Fruit fly (Drosophila melanogaster) whole organism, embryonic: ENCODE results near the gene CG42710.

Source experiments
- Abd-B ChIP-seq: fragments of 200-800 bp; sonication (Bioruptor generic); optimal IDR thresholded peaks from 2 replicates; lab custom pipeline; 2018; ENCODE audit warnings: missing biosample characterization, mild to moderate bottlenecking, missing genetic modification characterization, moderate library complexity
- Asciz ChIP-seq: fragments of 200-800 bp; sonication (Bioruptor generic); optimal IDR thresholded peaks from 2 replicates; lab custom pipeline; 2017; ENCODE audit warnings: missing biosample characterization, mild to moderate bottlenecking, missing genetic modification characterization, missing genetic modification reagents
- B-H1 ChIP-seq: fragments of 200-800 bp; sonication (Bioruptor generic); IDR thresholded peaks from 3 replicates; pipeline ENCODE4 v1.3.6; 2022; ENCODE audit warnings: missing biosample characterization, missing genetic modification characterization
- CG10147 ChIP-seq: fragments of 200-800 bp; sonication (Bioruptor generic); optimal IDR thresholded peaks from 2 replicates; lab custom pipeline; 2019; ENCODE audit warnings: missing biosample characterization, mild to moderate bottlenecking, missing genetic modification characterization, moderate library complexity
- CG1024 ChIP-seq: fragments of 200-800 bp; sonication (Bioruptor generic); IDR thresholded peaks from 2 replicates; pipeline ENCODE4 v1.3.6; 2022; ENCODE audit warnings: missing biosample characterization, missing genetic modification characterization
- CG10267 ChIP-seq: fragments of 200-800 bp; sonication (Bioruptor generic); optimal IDR thresholded peaks from 2 replicates; lab custom pipeline; 2018; ENCODE audit warnings: missing biosample characterization, mild to moderate bottlenecking, missing genetic modification characterization, moderate library complexity
- CG10366 ChIP-seq: fragments of 200-800 bp; sonication (Bioruptor generic); IDR thresholded peaks from 2 replicates; pipeline ENCODE4 v1.3.6; 2022; ENCODE audit warnings: missing biosample characterization, missing genetic modification characterization
- CG11093 ChIP-seq: fragments of 200-800 bp; sonication (Bioruptor generic); IDR thresholded peaks from 3 replicates; pipeline ENCODE4 v1.3.6; 2022; ENCODE audit warnings: missing biosample characterization, missing genetic modification characterization
- CG11723 ChIP-seq: fragments of 200-800 bp; sonication (Bioruptor generic); optimal IDR thresholded peaks from 2 replicates; lab custom pipeline; 2017; ENCODE audit warnings: missing biosample characterization, mild to moderate bottlenecking, missing genetic modification characterization
- CG12219 ChIP-seq: fragments of 200-800 bp; sonication (Bioruptor generic); optimal IDR thresholded peaks from 3 replicates; lab custom pipeline; 2018; ENCODE audit warnings: missing biosample characterization, mild to moderate bottlenecking, missing genetic modification characterization
- CG13894 ChIP-seq: fragments of 200-800 bp; sonication (Bioruptor generic); optimal IDR thresholded peaks from 3 replicates; lab custom pipeline; 2018; ENCODE audit warnings: missing biosample characterization, mild to moderate bottlenecking, missing genetic modification characterization, moderate library complexity
- CG14014 ChIP-seq: fragments of 200-800 bp; sonication (Bioruptor generic); IDR thresholded peaks from 2 replicates; pipeline ENCODE4 v1.3.6; 2022; ENCODE audit warnings: missing biosample characterization, missing genetic modification characterization
- CG14441 ChIP-seq: fragments of 200-800 bp; sonication (Bioruptor generic); IDR thresholded peaks from 2 replicates; pipeline ENCODE4 v1.3.6; 2022; ENCODE audit warnings: missing biosample characterization, missing genetic modification characterization
- CG14667 ChIP-seq: fragments of 200-800 bp; sonication (Bioruptor generic); IDR thresholded peaks from 2 replicates; pipeline ENCODE4 v1.3.6; 2022; ENCODE audit warnings: missing biosample characterization, missing genetic modification characterization
- CG15696 ChIP-seq: fragments of 200-800 bp; sonication (Bioruptor generic); optimal IDR thresholded peaks from 2 replicates; lab custom pipeline; 2019; ENCODE audit warnings: missing biosample characterization, mild to moderate bottlenecking, missing genetic modification characterization, moderate library complexity
- CG17802 ChIP-seq: fragments of 200-800 bp; sonication (Bioruptor generic); optimal IDR thresholded peaks from 2 replicates; lab custom pipeline; 2018; ENCODE audit warnings: missing biosample characterization, mild to moderate bottlenecking, missing genetic modification characterization, moderate library complexity
- CG2202 ChIP-seq: fragments of 200-800 bp; sonication (Bioruptor generic); optimal IDR thresholded peaks from 2 replicates; lab custom pipeline; 2018; ENCODE audit warnings: missing biosample characterization, mild to moderate bottlenecking, missing genetic modification characterization
- CG34224 ChIP-seq: fragments of 200-800 bp; sonication (Bioruptor generic); IDR thresholded peaks from 3 replicates; pipeline ENCODE4 v1.3.6; 2022; ENCODE audit warnings: missing biosample characterization, missing genetic modification characterization; ENCODE audit not compliant: partially characterized antibody
- CG3726 ChIP-seq: fragments of 200-800 bp; sonication (Bioruptor generic); IDR thresholded peaks from 3 replicates; pipeline ENCODE4, ENCODE4 v1.3.6; 2022; ENCODE audit warnings: missing biosample characterization, missing genetic modification characterization
- CG6765 ChIP-seq: fragments of 200-800 bp; sonication (Bioruptor generic); optimal IDR thresholded peaks from 3 replicates; lab custom pipeline; 2017; ENCODE audit warnings: missing biosample characterization, mild to moderate bottlenecking, missing genetic modification characterization
- CG7963 ChIP-seq: fragments of 200-800 bp; sonication (Bioruptor generic); IDR thresholded peaks from 3 replicates; pipeline ENCODE4 v1.3.6; 2022; ENCODE audit warnings: missing biosample characterization, missing genetic modification characterization; ENCODE audit not compliant: partially characterized antibody
- CG8089 ChIP-seq: fragments of 200-800 bp; sonication (Bioruptor generic); optimal IDR thresholded peaks from 3 replicates; lab custom pipeline; 2016; ENCODE audit warnings: missing biosample characterization, missing genetic modification characterization
- CG8281 ChIP-seq: fragments of 200-800 bp; sonication (Bioruptor generic); optimal IDR thresholded peaks from 2 replicates; lab custom pipeline; 2018; ENCODE audit warnings: missing biosample characterization, mild to moderate bottlenecking, missing genetic modification characterization, moderate library complexity
- Dbx ChIP-seq: fragments of 200-800 bp; sonication (Bioruptor generic); IDR thresholded peaks from 3 replicates; pipeline ENCODE4 v1.3.6; 2022; ENCODE audit warnings: missing biosample characterization, missing genetic modification characterization
- Kr ChIP-seq: fragments of 200-800 bp; sonication (Bioruptor generic); optimal IDR thresholded peaks from 2 replicates; lab custom pipeline; 2017; ENCODE audit warnings: missing biosample characterization, mild to moderate bottlenecking, missing genetic modification characterization
- MTF-1 ChIP-seq: fragments of 200-800 bp; sonication (Bioruptor generic); optimal IDR thresholded peaks from 2 replicates; lab custom pipeline; 2018; ENCODE audit warnings: missing biosample characterization, mild to moderate bottlenecking, missing genetic modification characterization, borderline replicate concordance
- Mad ChIP-seq: fragments of 200-800 bp; sonication (Bioruptor generic); optimal IDR thresholded peaks from 2 replicates; lab custom pipeline; 2016; ENCODE audit warnings: missing biosample characterization, missing genetic modification characterization
- Nf-YB ChIP-seq: fragments of 200-800 bp; sonication (Bioruptor generic); optimal IDR thresholded peaks from 3 replicates; lab custom pipeline; 2019; ENCODE audit warnings: missing biosample characterization, mild to moderate bottlenecking, missing genetic modification characterization, moderate library complexity
- NfI ChIP-seq: fragments of 200-800 bp; sonication (Bioruptor generic); optimal IDR thresholded peaks from 3 replicates; lab custom pipeline; 2018; ENCODE audit warnings: missing biosample characterization, mild to moderate bottlenecking, missing genetic modification characterization, moderate library complexity
- br ChIP-seq: fragments of >200 bp; optimal IDR thresholded peaks from 2 replicates; lab custom pipeline; 2017
- cato ChIP-seq: fragments of 200-800 bp; sonication (Bioruptor generic); optimal IDR thresholded peaks from 2 replicates; lab custom pipeline; 2016; ENCODE audit warnings: missing biosample characterization, missing genetic modification characterization, borderline replicate concordance
- chn ChIP-seq: fragments of 200-800 bp; sonication (Bioruptor generic); optimal IDR thresholded peaks from 2 replicates; lab custom pipeline; 2016; ENCODE audit warnings: missing biosample characterization, missing genetic modification characterization
- gem ChIP-seq: fragments of 200-800 bp; sonication (Bioruptor generic); optimal IDR thresholded peaks from 2 replicates; lab custom pipeline; 2019; ENCODE audit warnings: missing biosample characterization, mild to moderate bottlenecking, missing genetic modification characterization, moderate library complexity
- gfzf ChIP-seq: fragments of 200-800 bp; sonication (Bioruptor generic); optimal IDR thresholded peaks from 2 replicates; lab custom pipeline; 2016; ENCODE audit warnings: missing biosample characterization, mild to moderate bottlenecking, missing genetic modification characterization, moderate library complexity
- ind ChIP-seq: fragments of 200-800 bp; sonication (Bioruptor generic); optimal IDR thresholded peaks from 3 replicates; lab custom pipeline; 2016; ENCODE audit warnings: missing biosample characterization, missing genetic modification characterization
- jigr1 ChIP-seq: fragments of 200-800 bp; sonication (Bioruptor generic); IDR thresholded peaks from 3 replicates; pipeline ENCODE4 v1.3.6; 2022; ENCODE audit warnings: missing biosample characterization, missing genetic modification characterization
- kay ChIP-seq: fragments of 200-800 bp; sonication (Bioruptor generic); optimal IDR thresholded peaks from 2 replicates; lab custom pipeline; 2016; ENCODE audit warnings: missing biosample characterization, missing genetic modification characterization
- pita ChIP-seq: fragments of 200-800 bp; sonication (Bioruptor generic); optimal IDR thresholded peaks from 2 replicates; lab custom pipeline; 2017; ENCODE audit warnings: missing biosample characterization, mild to moderate bottlenecking, missing genetic modification characterization
- ranshi ChIP-seq: fragments of 200-800 bp; sonication (Bioruptor generic); IDR thresholded peaks from 2 replicates; pipeline ENCODE4 v1.3.6; 2022; ENCODE audit warnings: missing biosample characterization, missing genetic modification characterization
- repo ChIP-seq: fragments of 200-800 bp; sonication (Bioruptor generic); optimal IDR thresholded peaks from 2 replicates; lab custom pipeline; 2016; ENCODE audit warnings: missing biosample characterization, missing genetic modification characterization
- salm ChIP-seq: fragments of 200-800 bp; sonication (Bioruptor generic); optimal IDR thresholded peaks from 2 replicates; lab custom pipeline; 2018; ENCODE audit warnings: missing biosample characterization, mild to moderate bottlenecking, missing genetic modification characterization
- slp2 ChIP-seq: fragments of 200-800 bp; sonication (Bioruptor generic); optimal IDR thresholded peaks from 2 replicates; lab custom pipeline; 2016; ENCODE audit warnings: missing biosample characterization, missing genetic modification characterization
- sr ChIP-seq: fragments of 200-800 bp; sonication (Bioruptor generic); IDR thresholded peaks from 3 replicates; pipeline ENCODE4 v1.3.6; 2022; ENCODE audit warnings: missing biosample characterization, missing genetic modification characterization
- stwl ChIP-seq: fragments of 200-800 bp; sonication (Bioruptor generic); optimal IDR thresholded peaks from 3 replicates; lab custom pipeline; 2018; ENCODE audit warnings: missing biosample characterization, mild to moderate bottlenecking, missing genetic modification characterization, moderate library complexity
- sug ChIP-seq: fragments of 200-800 bp; optimal IDR thresholded peaks from 2 replicates; lab custom pipeline; 2019; ENCODE audit warnings: missing biosample characterization, mild to moderate bottlenecking, missing genetic modification characterization, moderate library complexity
- tx ChIP-seq: fragments of 200-800 bp; sonication (Bioruptor generic); optimal IDR thresholded peaks from 2 replicates; lab custom pipeline; 2016; ENCODE audit warnings: missing biosample characterization, missing genetic modification characterization
- vvl ChIP-seq: fragments of 200-800 bp; sonication (Bioruptor generic); IDR thresholded peaks from 2 replicates; pipeline ENCODE4 v1.3.6; 2022; ENCODE audit warnings: missing biosample characterization, missing genetic modification characterization
- zen ChIP-seq: fragments of 200-800 bp; sonication (Bioruptor generic); optimal IDR thresholded peaks from 3 replicates; lab custom pipeline; 2018; ENCODE audit warnings: missing biosample characterization, mild to moderate bottlenecking, missing genetic modification characterization, moderate library complexity
- zf30C ChIP-seq: fragments of 200-800 bp; sonication (Bioruptor generic); optimal IDR thresholded peaks from 3 replicates; lab custom pipeline; 2018; ENCODE audit warnings: missing biosample characterization, mild to moderate bottlenecking, missing genetic modification characterization

Gene CG42710

DNA sequence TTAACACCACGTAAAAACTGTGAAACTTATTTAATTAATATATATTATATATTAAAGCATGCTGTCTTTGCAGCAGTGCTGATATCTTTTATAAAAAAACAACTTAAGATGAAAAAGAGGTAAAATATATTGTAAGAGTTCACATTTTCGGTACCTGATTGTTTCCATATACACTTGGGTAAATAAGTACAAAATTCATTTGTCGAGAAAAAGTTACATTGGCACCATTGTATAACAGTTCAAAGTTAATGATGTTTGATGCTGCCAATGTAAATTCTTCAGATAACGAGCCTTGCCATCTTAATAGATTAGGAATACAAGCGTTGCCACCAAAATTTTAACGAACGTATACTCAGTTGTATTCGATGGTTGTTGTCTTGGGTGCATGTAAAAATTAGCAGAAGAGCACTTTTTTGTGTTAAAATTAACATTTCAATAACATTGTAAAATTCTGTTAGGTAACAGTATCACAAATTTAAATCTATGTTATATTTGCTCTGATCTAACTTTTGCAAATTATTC, 41.5 kb downstream of the CG42710 start (continued):
- TF ChIP-seq Abd-B (GFP tag; lab: Kevin White, UChicago) (peak; percentile 66), chn (no peak), CG14667 (GFP tag; lab: Robert Waterston, UW) (no peak), sug (tag; lab: Kevin White, UChicago) (peak; percentile 8), pita (GFP tag; lab: Kevin White, UChicago) (peak; percentile 81), CG14014 (GFP tag; lab: Robert Waterston, UW) (no peak), CG12219 (GFP tag; lab: Kevin White, UChicago) (no peak), CG10267 (tag; lab: Kevin White, UChicago) (peak; percentile 12), CG15696 (no peak), cato (GFP tag; lab: Kevin White, UChicago) (no peak), vvl (0 out of 2 replicates have a peak, but pooled peaks have one; percentile 14), ind (GFP tag; lab: Kevin White, UChicago) (no peak), CG7963 (GFP tag; lab: Robert Waterston, UW) (no peak), CG11723 (GFP tag; lab: Kevin White, UChicago) (no peak), CG2202 (no peak), Mad (GFP tag; lab: Kevin White, UChicago) (no peak), zen (tag; lab: Kevin White, UChicago) (no peak), gem (no peak), gfzf (GFP tag; lab: Kevin White, UChicago) (peak; percentile 43), Nf-YB (GFP tag; lab: Kevin White, UChicago) (no peak), CG8089 (GFP tag; lab: Kevin White, UChicago) (no peak), CG10366 (GFP tag; lab: Robert Waterston, UW) (no peak), CG10147 (no peak), slp2 (GFP tag; lab: Kevin White, UChicago) (no peak), repo (GFP tag; lab: Kevin White, UChicago) (no peak), sr (GFP tag; lab: Robert Waterston, UW) (no peak), CG1024 (GFP tag; lab: Robert Waterston, UW) (no peak), CG14441 (GFP tag; lab: Robert Waterston, UW) (no peak), Dbx (GFP tag; lab: Robert Waterston, UW) (no peak), CG8281 (tag; lab: Kevin White, UChicago) (no peak), CG13894 (tag; lab: Kevin White, UChicago) (peak; percentile 16), CG6765 (GFP tag; lab: Kevin White, UChicago) (no peak), stwl (tag; lab: Kevin White, UChicago) (peak; percentile 49), zf30C (GFP tag; lab: Kevin White, UChicago) (peak; percentile 34), CG3726 (GFP tag; lab: Robert Waterston, UW) (no peak), CG11093 (GFP tag; lab: Robert Waterston, UW) (no peak), CG17802 (tag; lab: Kevin White, UChicago) (no peak)

DNA sequence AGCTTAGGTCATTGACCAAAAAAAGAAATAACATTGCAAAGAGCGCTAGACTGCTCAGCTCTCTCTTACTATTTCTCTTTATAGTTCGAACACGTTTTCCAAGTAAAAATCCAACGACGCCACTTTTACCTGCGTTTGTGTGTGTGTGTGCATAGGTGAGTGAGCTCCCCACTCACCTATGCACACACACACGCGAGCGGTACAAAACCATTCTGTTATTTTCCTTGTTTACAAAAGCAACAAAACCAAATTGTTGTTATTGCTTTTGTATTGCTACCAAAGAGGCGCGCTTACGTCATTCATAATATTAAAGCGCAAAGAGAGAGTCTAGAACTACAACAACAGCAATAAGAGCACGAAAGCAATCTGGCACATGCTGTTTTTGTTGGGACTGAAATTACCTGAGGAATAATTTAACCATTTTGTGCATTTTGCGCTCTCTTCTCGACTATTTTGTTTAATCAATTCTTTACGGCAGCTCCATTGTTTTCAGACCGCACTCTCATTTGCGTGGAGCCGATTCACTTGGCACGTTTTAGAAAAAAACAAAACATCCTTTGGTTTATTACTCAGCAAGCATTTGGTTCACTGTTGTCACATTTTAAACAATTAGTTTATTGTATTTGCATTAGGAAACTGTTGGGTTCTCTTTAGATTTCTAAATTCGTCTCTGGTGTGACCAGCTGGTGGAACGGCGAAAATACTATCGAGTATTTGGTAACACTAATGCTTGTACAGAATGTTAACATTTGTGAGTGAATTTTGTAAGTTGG, 42.1 kb downstream of the CG42710 start, which contains the start of gene raw:
raw (minus strand) TSS at position 677 of the 773 bp plus-strand sequence.
- no peak for TF ChIP-seq ranshi (GFP tag; lab: Robert Waterston, UW)
- TF ChIP-seq CG34224, result 0 out of 3 replicates have a peak, but pooled peaks have one; percentile 37
- TF ChIP-seq jigr1 (GFP tag; lab: Robert Waterston, UW), result no peak
- no peak for TF ChIP-seq NfI
- TF ChIP-seq salm, result no peak
- no peak for TF ChIP-seq Kr
- no peak for TF ChIP-seq MTF-1 (GFP tag; lab: Kevin White, UChicago)
- TF ChIP-seq Asciz (GFP tag; lab: Kevin White, UChicago), result no peak
- TF ChIP-seq B-H1, result no peak
- no peak for TF ChIP-seq kay (GFP tag; lab: Kevin White, UChicago)
- no peak for TF ChIP-seq tx (GFP tag; lab: Kevin White, UChicago)
- TF ChIP-seq br, result no peak
- no peak for TF ChIP-seq CG14667 (GFP tag; lab: Robert Waterston, UW)
